Fruit fly (Drosophila melanogaster) whole organism, pupa: ENCODE data around the gene Or71a.
A peak's percentile ranks its signal among the peaks of the same experiment; 100 is the strongest.

Source experiments
- CG10348 ChIP-seq: fragments of 200-800 bp; sonication (Bioruptor generic); IDR thresholded peaks from 2 replicates; pipeline ENCODE4 v1.3.6; 2022; ENCODE audit warnings: missing biosample characterization, missing genetic modification characterization
- CG12605 ChIP-seq: fragments of 200-800 bp; sonication (Bioruptor generic); IDR thresholded peaks from 2 replicates; pipeline ENCODE4 v1.3.6; 2022; ENCODE audit warnings: missing biosample characterization, missing genetic modification characterization
- CG13204 ChIP-seq: fragments of 200-800 bp; sonication (Bioruptor generic); optimal IDR thresholded peaks from 2 replicates; lab custom pipeline; 2018; ENCODE audit warnings: missing biosample characterization, mild to moderate bottlenecking, missing genetic modification characterization, moderate library complexity
- CG14655 ChIP-seq: fragments of 200-800 bp; sonication (Bioruptor generic); optimal IDR thresholded peaks from 3 replicates; lab custom pipeline; 2017; ENCODE audit warnings: mild to moderate bottlenecking, missing biosample characterization, missing genetic modification reagents, missing genetic modification characterization
- CG15710 ChIP-seq: fragments of 200-800 bp; sonication (Bioruptor generic); optimal IDR thresholded peaks from 2 replicates; lab custom pipeline; 2018; ENCODE audit warnings: missing biosample characterization, mild to moderate bottlenecking, missing genetic modification characterization, moderate library complexity
- CG17806 ChIP-seq: fragments of 200-800 bp; sonication (Bioruptor generic); optimal IDR thresholded peaks from 2 replicates; lab custom pipeline; 2018; ENCODE audit warnings: missing biosample characterization, mild to moderate bottlenecking, missing genetic modification characterization, moderate library complexity
- CG32121 ChIP-seq: fragments of 200-800 bp; sonication (Bioruptor generic); IDR thresholded peaks from 2 replicates; pipeline ENCODE4 v1.3.6; 2022; ENCODE audit warnings: missing biosample characterization, missing genetic modification characterization
- CG4496 ChIP-seq: fragments of 200-800 bp; sonication (Bioruptor generic); IDR thresholded peaks from 3 replicates; pipeline ENCODE4 v1.3.6; 2022; ENCODE audit warnings: missing biosample characterization, missing genetic modification characterization
- CG8159 ChIP-seq: fragments of 200-800 bp; sonication (Bioruptor generic); optimal IDR thresholded peaks from 3 replicates; lab custom pipeline; 2018; ENCODE audit warnings: missing biosample characterization, mild to moderate bottlenecking, missing genetic modification characterization, moderate library complexity
- CG8301 ChIP-seq: fragments of 200-800 bp; sonication (Bioruptor generic); optimal IDR thresholded peaks from 2 replicates; lab custom pipeline; 2018; ENCODE audit warnings: missing biosample characterization, mild to moderate bottlenecking, missing genetic modification characterization
- CG9948 ChIP-seq: fragments of 200-800 bp; sonication (Bioruptor generic); optimal IDR thresholded peaks from 2 replicates; lab custom pipeline; 2018; ENCODE audit warnings: missing biosample characterization, mild to moderate bottlenecking, missing genetic modification characterization, moderate library complexity
- D1 ChIP-seq: fragments of 200-800 bp; sonication (Bioruptor generic); optimal IDR thresholded peaks from 2 replicates; lab custom pipeline; 2018; ENCODE audit warnings: missing biosample characterization, mild to moderate bottlenecking, missing genetic modification characterization, moderate library complexity
- EcR ChIP-seq: fragments of 200-800 bp; sonication (Bioruptor generic); optimal IDR thresholded peaks from 3 replicates; lab custom pipeline; 2019; ENCODE audit warnings: missing biosample characterization, missing genetic modification characterization, mild to moderate bottlenecking, moderate library complexity, missing genetic modification reagents
- Ets98B ChIP-seq: fragments of 200-800 bp; sonication (Bioruptor generic); IDR thresholded peaks from 2 replicates; pipeline ENCODE4 v1.3.6; 2022; ENCODE audit warnings: missing biosample characterization, missing genetic modification characterization
- Pif1A ChIP-seq: fragments of 200-800 bp; sonication (Bioruptor generic); optimal IDR thresholded peaks from 3 replicates; lab custom pipeline; 2016; ENCODE audit warnings: missing biosample characterization, missing genetic modification characterization
- Pif1B ChIP-seq: fragments of 200-800 bp; sonication (Bioruptor generic); optimal IDR thresholded peaks from 3 replicates; lab custom pipeline; 2016; ENCODE audit warnings: missing biosample characterization, missing genetic modification characterization
- fd96Ca ChIP-seq: fragments of 200-800 bp; sonication (Bioruptor generic); IDR thresholded peaks from 3 replicates; pipeline ENCODE4 v1.3.6; 2022; ENCODE audit warnings: missing biosample characterization, missing genetic modification characterization
- gl ChIP-seq: fragments of 200-800 bp; sonication (Bioruptor generic); optimal IDR thresholded peaks from 2 replicates; lab custom pipeline; 2018; ENCODE audit warnings: missing biosample characterization, mild to moderate bottlenecking, missing genetic modification characterization
- rn ChIP-seq: fragments of 200-800 bp; sonication (Bioruptor generic); IDR thresholded peaks from 2 replicates; pipeline ENCODE4 v1.3.6; 2022; ENCODE audit warnings: missing biosample characterization, missing genetic modification characterization

The Or71a gene

dm6 chr3L:15034714-15035076, 43.6 kb downstream of the Or71a start:
- TF ChIP-seq Ets98B (no peak), CG9948 (tag; lab: Kevin White, UChicago) (no peak), CG10348 (GFP tag; lab: Robert Waterston, UW) (no peak), Pif1A (GFP tag; lab: Kevin White, UChicago) (no peak), Pif1B (GFP tag; lab: Kevin White, UChicago) (no peak), CG13204 (GFP tag; lab: Kevin White, UChicago) (no peak), EcR (GFP tag; lab: Kevin White, UChicago) (no peak), fd96Ca (GFP tag; lab: Robert Waterston, UW) (no peak), CG4496 (GFP tag; lab: Robert Waterston, UW) (no peak), CG8301 (tag; lab: Kevin White, UChicago) (no peak), rn (GFP tag; lab: Robert Waterston, UW) (no peak), CG14655 (no peak), gl (tag; lab: Kevin White, UChicago) (no peak), CG32121 (GFP tag; lab: Robert Waterston, UW) (no peak), CG8159 (tag; lab: Kevin White, UChicago) (no peak), D1 (no peak)

dm6 chr3L:15034061-15034713, 44.1 kb downstream of the Or71a start:
- TF ChIP-seq Pif1A (GFP tag; lab: Kevin White, UChicago): no peak
- TF ChIP-seq CG10348 (GFP tag; lab: Robert Waterston, UW): no peak
- TF ChIP-seq gl (tag; lab: Kevin White, UChicago): no peak
- TF ChIP-seq CG32121 (GFP tag; lab: Robert Waterston, UW): no peak
- no peak for TF ChIP-seq CG9948 (tag; lab: Kevin White, UChicago)
- TF ChIP-seq EcR (GFP tag; lab: Kevin White, UChicago): no peak
- TF ChIP-seq CG15710 (tag; lab: Kevin White, UChicago): peak; percentile 25
- no peak for TF ChIP-seq rn (GFP tag; lab: Robert Waterston, UW)
- TF ChIP-seq Ets98B: no peak
- TF ChIP-seq CG12605: no peak
- no peak for TF ChIP-seq Pif1B (GFP tag; lab: Kevin White, UChicago)
- TF ChIP-seq CG8301 (tag; lab: Kevin White, UChicago): no peak
- TF ChIP-seq D1: no peak
- TF ChIP-seq CG8159 (tag; lab: Kevin White, UChicago): peak; percentile 51
- no peak for TF ChIP-seq fd96Ca (GFP tag; lab: Robert Waterston, UW)
- TF ChIP-seq CG14655: peak; percentile 19
- TF ChIP-seq CG17806 (tag; lab: Kevin White, UChicago): no peak

- TF ChIP-seq CG9948 (tag; lab: Kevin White, UChicago): no peak
These were observed 46.5 kb downstream of the Or71a start for dm6 chr3L:15031773-15032172.
